Worm (Caenorhabditis elegans) whole organism, young adult: ENCODE results near the gene ttr-16.

Experiments used
- Y79H2A.3 ChIP-seq: fragments of 200-800 bp; sonication (Bioruptor generic); conservative IDR thresholded peaks from 2 replicates; pipeline ENCODE4 v1.3.6; 2022; ENCODE audit warnings: missing genetic modification reagents, missing genetic modification characterization, missing compliant biosample characterization
- ama-1 ChIP-seq, 3 experiments: fragments of 150-350 bp in 1 of 3; sonication (generic microtip) in 2 of 3; optimal IDR thresholded peaks; 2 replicates each; lab custom pipeline; 2014 to 2018; ENCODE audit warnings: missing biosample characterization in 2 of 3, missing genetic modification characterization in 2 of 3, missing genetic modification reagents in 2 of 3
- ceh-27 ChIP-seq: fragments of 200-800 bp; sonication (Bioruptor generic); optimal IDR thresholded peaks from 2 replicates; lab custom pipeline; 2018; ENCODE audit warnings: mild to moderate bottlenecking, missing genetic modification characterization, moderate library complexity, missing compliant biosample characterization
- hlh-26 ChIP-seq: fragments of 200-800 bp; sonication (Bioruptor generic); conservative IDR thresholded peaks from 2 replicates; pipeline ENCODE4 v1.3.6; 2022; ENCODE audit warnings: missing genetic modification reagents, missing genetic modification characterization, missing compliant biosample characterization
- lin-40 ChIP-seq: sonication (generic microtip); optimal IDR thresholded peaks from 2 replicates; lab custom pipeline; 2016; ENCODE audit warnings: missing genetic modification characterization, mild to moderate bottlenecking, missing compliant biosample characterization, missing genotype, missing genetic modification reagents
- lir-1 ChIP-seq: fragments of 200-800 bp; sonication (Bioruptor generic); conservative IDR thresholded peaks from 2 replicates; pipeline ENCODE4 v1.3.6; 2022; ENCODE audit warnings: missing genetic modification reagents, missing genetic modification characterization, missing compliant biosample characterization
- nfyb-1 ChIP-seq: fragments of 200-800 bp; sonication (Bioruptor generic); IDR thresholded peaks from 2 replicates; pipeline ENCODE4 v1.3.6; 2022; ENCODE audit warnings: missing genetic modification reagents, missing genetic modification characterization, missing compliant biosample characterization
- pha-4 ChIP-seq: fragments of 150-350 bp; sonication (generic microtip); optimal IDR thresholded peaks from 2 replicates; lab custom pipeline; 2014; ENCODE audit warnings: missing biosample characterization, missing genetic modification reagents, missing genetic modification characterization
- rcor-1 ChIP-seq: fragments of 200-800 bp; sonication (Bioruptor generic); IDR thresholded peaks from 2 replicates; pipeline ENCODE4 v1.3.6; 2022; ENCODE audit warnings: missing genetic modification reagents, missing genetic modification characterization, missing compliant biosample characterization
- sdz-38 ChIP-seq: sonication (generic microtip); optimal IDR thresholded peaks from 2 replicates; lab custom pipeline; 2016; ENCODE audit warnings: missing genotype, missing genetic modification characterization, missing compliant biosample characterization
- snpc-4 ChIP-seq, 5 experiments: fragments of 150-350 bp in 1 of 5; sonication (generic microtip) in 4 of 5; optimal IDR thresholded peaks; 2 replicates each; lab custom pipeline; 2014 to 2018; ENCODE audit warnings: missing genetic modification characterization in 5 of 5, missing biosample characterization in 3 of 5, antibody characterized with exemption in 2 of 5, mild to moderate bottlenecking in 2 of 5, missing compliant biosample characterization in 2 of 5, missing genotype in 2 of 5, moderate library complexity in 2 of 5, missing genetic modification reagents in 1 of 5
- unc-62 ChIP-seq: fragments of 150-350 bp; optimal IDR thresholded peaks from 2 replicates; lab custom pipeline; 2014; ENCODE audit warnings: missing biosample characterization, missing genetic modification reagents, missing genetic modification characterization
- ztf-6 ChIP-seq: fragments of 200-800 bp; sonication (Bioruptor generic); IDR thresholded peaks from 2 replicates; pipeline ENCODE4 v1.3.6; 2022; ENCODE audit warnings: missing genetic modification reagents, missing genetic modification characterization, missing compliant biosample characterization

- TF ChIP-seq sdz-38 (tag; lab: Kevin White, UChicago) (no peak), ceh-27 (peak; percentile 41), ztf-6 (GFP tag; lab: Robert Waterston, UW) (no peak), pha-4 (no peak), snpc-4 (GFP tag; optimal IDR thresholded peaks at IDR 0.05; lab: Kevin White, UChicago) (no peak), snpc-4 (tag; optimal IDR thresholded peaks at IDR 0.05; lab: Kevin White, UChicago) (peak in 3 of 4 experiments; percentile 7 to 44 (median 33)), hlh-26 (GFP tag; lab: Robert Waterston, UW) (no peak), lir-1 (GFP tag; lab: Robert Waterston, UW) (no peak), Y79H2A.3 (no peak), unc-62 (peak; percentile 30), lin-40 (tag; lab: Kevin White, UChicago) (peak; percentile 65), rcor-1 (GFP tag; lab: Robert Waterston, UW) (no peak), nfyb-1 (peak; percentile 58; the same call in 1 of the 2 replicates), ama-1 (optimal IDR thresholded peaks at IDR 0.05; lab: Kevin White, UChicago) (peak; percentile 45), ama-1 (GFP tag; optimal IDR thresholded peaks at IDR 0.05; lab: Kevin White, UChicago) (no peak)
These were observed 36.4 kb downstream of the ttr-16 start for ce11 chrIV:11027560-11027959.
